Worm (Caenorhabditis elegans) whole organism, L4 larva: ENCODE data around the gene arv-1.

Experiments
- F26F4.8 ChIP-seq: fragments of 200-800 bp; sonication (Bioruptor generic); conservative IDR thresholded peaks from 2 replicates; pipeline ENCODE4 v1.3.6; 2022; ENCODE audit warnings: missing genetic modification characterization, missing compliant biosample characterization
- F37D6.2 ChIP-seq: sonication (generic microtip); optimal IDR thresholded peaks from 2 replicates; lab custom pipeline; 2016; ENCODE audit warnings: mild to moderate bottlenecking, missing genetic modification characterization, missing compliant biosample characterization
- T20F7.1 ChIP-seq: fragments of 200-800 bp; sonication (Bioruptor generic); optimal IDR thresholded peaks from 2 replicates; lab custom pipeline; 2018; ENCODE audit warnings: mild to moderate bottlenecking, missing genetic modification characterization, missing compliant biosample characterization
- T26A8.4 ChIP-seq: fragments of 200-800 bp; sonication (Bioruptor generic); IDR thresholded peaks from 2 replicates; pipeline ENCODE4 v1.3.6; 2022; ENCODE audit warnings: missing genetic modification characterization, missing compliant biosample characterization
- Y105C5A.15 ChIP-seq: fragments of 200-800 bp; sonication (Bioruptor generic); IDR thresholded peaks from 2 replicates; pipeline ENCODE4 v1.3.6; 2022; ENCODE audit warnings: missing genetic modification characterization, missing compliant biosample characterization
- Y75B8A.6 ChIP-seq: fragments of 200-800 bp; sonication (Bioruptor generic); IDR thresholded peaks from 2 replicates; pipeline ENCODE4 v1.3.6; 2022; ENCODE audit warnings: missing genetic modification reagents, missing genetic modification characterization, missing compliant biosample characterization
- ZK546.5 ChIP-seq, 2 experiments: sonication (generic microtip); optimal IDR thresholded peaks; 2 replicates each; lab custom pipeline; 2017; ENCODE audit warnings: missing biosample characterization in 2 of 2, missing genetic modification characterization in 2 of 2
- aha-1 ChIP-seq: fragments of 150-350 bp; peaks from one replicate; lab custom pipeline; 2014; ENCODE audit warnings: missing biosample characterization, missing genetic modification characterization
- ama-1 ChIP-seq: fragments of 150-350 bp; optimal IDR thresholded peaks from 2 replicates; lab custom pipeline; 2014; ENCODE audit warnings: inconsistent platforms, mixed read lengths
- arid-1 ChIP-seq: fragments of 200-800 bp; sonication (Bioruptor generic); conservative IDR thresholded peaks from 2 replicates; pipeline ENCODE4 v1.3.6; 2022; ENCODE audit warnings: missing genetic modification reagents, missing genetic modification characterization, missing compliant biosample characterization
- ceh-62 ChIP-seq: sonication (generic microtip); optimal IDR thresholded peaks from 2 replicates; lab custom pipeline; 2017; ENCODE audit warnings: missing biosample characterization, missing genetic modification characterization
- ces-1 ChIP-seq: fragments of 150-350 bp; sonication (generic microtip); optimal IDR thresholded peaks from 4 replicates; lab custom pipeline; 2014; ENCODE audit warnings: missing biosample characterization, missing genetic modification reagents, missing genetic modification characterization
- cey-2 ChIP-seq: sonication (generic microtip); optimal IDR thresholded peaks from 3 replicates; lab custom pipeline; 2017; ENCODE audit warnings: missing genetic modification characterization, mild to moderate bottlenecking, missing compliant biosample characterization, antibody characterized with exemption, borderline replicate concordance; ENCODE audit not compliant: insufficient read depth
- daf-12 ChIP-seq: fragments of 150-350 bp; optimal IDR thresholded peaks from 2 replicates; lab custom pipeline; 2014; ENCODE audit warnings: missing biosample characterization, missing genetic modification reagents, missing genetic modification characterization
- daf-8 ChIP-seq: fragments of 200-800 bp; sonication (Bioruptor generic); IDR thresholded peaks from 2 replicates; pipeline ENCODE4 v1.3.6; 2022; ENCODE audit warnings: missing genetic modification characterization, missing compliant biosample characterization
- dmd-8 ChIP-seq: fragments of 200-800 bp; sonication (Bioruptor generic); IDR thresholded peaks from 2 replicates; pipeline ENCODE4 v1.3.6; 2022; ENCODE audit warnings: missing genetic modification characterization, missing compliant biosample characterization
- dve-1 ChIP-seq: sonication (generic microtip); optimal IDR thresholded peaks from 2 replicates; lab custom pipeline; 2017; ENCODE audit warnings: antibody characterized with exemption, mild to moderate bottlenecking, missing genetic modification characterization, missing compliant biosample characterization; ENCODE audit not compliant: insufficient read depth
- fos-1 ChIP-seq: fragments of 150-350 bp; optimal IDR thresholded peaks from 2 replicates; lab custom pipeline; 2014; ENCODE audit warnings: missing biosample characterization, missing genetic modification characterization
- gei-8 ChIP-seq: fragments of 200-800 bp; sonication (Bioruptor generic); optimal IDR thresholded peaks from 2 replicates; lab custom pipeline; 2018; ENCODE audit warnings: mild to moderate bottlenecking, missing genetic modification characterization, missing compliant biosample characterization
- hmg-1.1 ChIP-seq: fragments of 200-800 bp; sonication (Bioruptor generic); IDR thresholded peaks from 2 replicates; pipeline ENCODE4 v1.3.6; 2022; ENCODE audit warnings: missing genetic modification reagents, missing genetic modification characterization, missing compliant biosample characterization
- jun-1 ChIP-seq: fragments of 150-350 bp; optimal IDR thresholded peaks from 2 replicates; lab custom pipeline; 2014; ENCODE audit warnings: missing biosample characterization, missing genetic modification reagents, missing genetic modification characterization
- lin-13 ChIP-seq: fragments of 150-350 bp; optimal IDR thresholded peaks from 2 replicates; lab custom pipeline; 2014; ENCODE audit warnings: missing biosample characterization, missing genetic modification reagents, missing genetic modification characterization
- lin-29 ChIP-seq: fragments of 200-800 bp; sonication (Bioruptor generic); IDR thresholded peaks from 2 replicates; pipeline ENCODE4 v1.3.6; 2022; ENCODE audit warnings: missing genetic modification reagents, missing genetic modification characterization, missing compliant biosample characterization
- lin-38 ChIP-seq: fragments of 200-800 bp; sonication (Bioruptor generic); IDR thresholded peaks from 2 replicates; pipeline ENCODE4 v1.3.6; 2022; ENCODE audit warnings: missing genetic modification reagents, missing genetic modification characterization, missing compliant biosample characterization
- lsy-2 ChIP-seq, 2 experiments: fragments of 150-350 bp in 1 of 2; sonication (generic microtip) in 1 of 2; optimal IDR thresholded peaks; 2 replicates each; lab custom pipeline; 2014 to 2017; ENCODE audit warnings: missing biosample characterization in 2 of 2, missing genetic modification characterization in 2 of 2
- mdl-1 ChIP-seq, 2 experiments: fragments of 150-350 bp in 1 of 2; sonication (generic microtip) in 1 of 2; optimal IDR thresholded peaks; 2 replicates each; lab custom pipeline; 2014 to 2017; ENCODE audit warnings: missing biosample characterization in 2 of 2, missing genetic modification characterization in 2 of 2
- mes-2 ChIP-seq: sonication (generic microtip); optimal IDR thresholded peaks from 2 replicates; lab custom pipeline; 2016; ENCODE audit warnings: missing genotype, mild to moderate bottlenecking, missing genetic modification characterization, missing compliant biosample characterization; ENCODE audit not compliant: poor library complexity, severe bottlenecking
- mxl-2 ChIP-seq: fragments of 200-800 bp; sonication (Bioruptor generic); conservative IDR thresholded peaks from 2 replicates; pipeline ENCODE4 v1.3.6; 2022; ENCODE audit warnings: missing genetic modification reagents, missing genetic modification characterization, missing compliant biosample characterization
- mxl-3 ChIP-seq: fragments of 200-800 bp; sonication (Bioruptor generic); optimal IDR thresholded peaks from 2 replicates; lab custom pipeline; 2018; ENCODE audit warnings: mild to moderate bottlenecking, missing genetic modification characterization, missing compliant biosample characterization
- nhr-11 ChIP-seq: fragments of 150-350 bp; optimal IDR thresholded peaks from 2 replicates; lab custom pipeline; 2014; ENCODE audit warnings: missing biosample characterization, missing genetic modification characterization
- nhr-25 ChIP-seq: sonication (generic microtip); optimal IDR thresholded peaks from 2 replicates; lab custom pipeline; 2017; ENCODE audit warnings: missing genetic modification characterization, mild to moderate bottlenecking, missing compliant biosample characterization, antibody characterized with exemption, moderate library complexity, borderline replicate concordance; ENCODE audit not compliant: insufficient read depth
- nhr-6 ChIP-seq: fragments of 150-350 bp; optimal IDR thresholded peaks from 2 replicates; lab custom pipeline; 2014; ENCODE audit warnings: missing biosample characterization, missing genetic modification characterization
- nhr-76 ChIP-seq: fragments of 150-350 bp; optimal IDR thresholded peaks from 2 replicates; lab custom pipeline; 2014; ENCODE audit warnings: missing biosample characterization, missing genetic modification characterization
- nhr-77 ChIP-seq: fragments of 150-350 bp; optimal IDR thresholded peaks from 2 replicates; lab custom pipeline; 2014; ENCODE audit warnings: missing biosample characterization, missing genetic modification characterization
- php-3 ChIP-seq: fragments of 200-800 bp; sonication (Bioruptor generic); IDR thresholded peaks from 2 replicates; pipeline ENCODE4 v1.3.6; 2022; ENCODE audit warnings: missing genetic modification reagents, missing genetic modification characterization, missing compliant biosample characterization
- rbr-2 ChIP-seq: sonication (generic microtip); optimal IDR thresholded peaks from 2 replicates; lab custom pipeline; 2016; ENCODE audit warnings: missing genotype, missing genetic modification characterization, missing compliant biosample characterization
- sdz-12 ChIP-seq: fragments of 200-800 bp; sonication (Bioruptor generic); optimal IDR thresholded peaks from 2 replicates; lab custom pipeline; 2018; ENCODE audit warnings: mild to moderate bottlenecking, missing genetic modification characterization, missing compliant biosample characterization
- set-16 ChIP-seq: fragments of 200-800 bp; sonication (Bioruptor generic); IDR thresholded peaks from 2 replicates; pipeline ENCODE4 v1.3.6; 2022; ENCODE audit warnings: missing genetic modification reagents, missing genetic modification characterization, missing compliant biosample characterization
- snpc-4 ChIP-seq: fragments of 150-350 bp; optimal IDR thresholded peaks from 2 replicates; lab custom pipeline; 2014; ENCODE audit warnings: missing biosample characterization, missing genetic modification characterization
- tag-97 ChIP-seq: fragments of 200-800 bp; sonication (Bioruptor generic); IDR thresholded peaks from 2 replicates; pipeline ENCODE4 v1.3.6; 2022; ENCODE audit warnings: missing genetic modification characterization, missing compliant biosample characterization
- unc-130 ChIP-seq: sonication (generic microtip); optimal IDR thresholded peaks from 2 replicates; lab custom pipeline; 2016; ENCODE audit warnings: missing genetic modification reagents, missing genetic modification characterization, missing compliant biosample characterization
- zip-11 ChIP-seq: fragments of 200-800 bp; sonication (Bioruptor generic); IDR thresholded peaks from 2 replicates; pipeline ENCODE4 v1.3.6; 2022; ENCODE audit warnings: missing genetic modification characterization, missing compliant biosample characterization
- ztf-7 ChIP-seq: fragments of 150-350 bp; optimal IDR thresholded peaks from 2 replicates; lab custom pipeline; 2014; ENCODE audit warnings: missing biosample characterization, missing genetic modification characterization

The arv-1 gene

ce11 chrII:10174338-10174737 lies 26.3 kb downstream of the arv-1 start, which contains the start of gene F33H1.4 (continued):
- TF ChIP-seq F26F4.8 (GFP tag; lab: Robert Waterston, UW) (no peak), Y105C5A.15 (GFP tag; lab: Robert Waterston, UW) (no peak), nhr-6 (tag; lab: Kevin White, UChicago) (no peak), Y75B8A.6 (GFP tag; lab: Robert Waterston, UW) (no peak), tag-97 (GFP tag; lab: Robert Waterston, UW) (no peak), ama-1 (lab: Kevin White, UChicago) (peak; percentile 57), T20F7.1 (GFP tag; lab: Kevin White, UChicago) (no peak), gei-8 (GFP tag; lab: Kevin White, UChicago) (no peak), lin-29 (GFP tag; lab: Robert Waterston, UW) (0 out of 2 replicates have a peak, but pooled peaks have one; percentile 19), nhr-76 (tag; lab: Kevin White, UChicago) (no peak), snpc-4 (no peak), fos-1 (no peak), hmg-1.1 (GFP tag; lab: Robert Waterston, UW) (peak; percentile 74), nhr-11 (tag; lab: Kevin White, UChicago) (peak; percentile 80), mxl-3 (GFP tag; lab: Kevin White, UChicago) (no peak), jun-1 (tag; lab: Kevin White, UChicago) (no peak), ceh-62 (tag; lab: Kevin White, UChicago) (no peak), nhr-77 (no peak), dve-1 (tag; lab: Kevin White, UChicago) (no peak), ztf-7 (tag; lab: Kevin White, UChicago) (no peak), daf-8 (no peak)

- TF ChIP-seq lsy-2 (tag; optimal IDR thresholded peaks at IDR 0.05; lab: Kevin White, UChicago) = peak in 1 of 2 experiments; percentile 24
- no peak for TF ChIP-seq ZK546.5 (tag; optimal IDR thresholded peaks at IDR 0.05; lab: Kevin White, UChicago)
- peak; percentile 52 for TF ChIP-seq mes-2 (tag; lab: Kevin White, UChicago)
- no peak for TF ChIP-seq ces-1 (GFP tag; lab: Kevin White, UChicago)
- TF ChIP-seq aha-1 = no peak
- TF ChIP-seq nhr-11 (tag; lab: Kevin White, UChicago) = peak; percentile 26
- peak; percentile 65 for TF ChIP-seq lin-38 (GFP tag; lab: Robert Waterston, UW)
- peak; percentile 5 for TF ChIP-seq dve-1 (tag; lab: Kevin White, UChicago)
- no peak for TF ChIP-seq nhr-25
Measured at ce11 chrII:10172436-10172973, 28.1 kb downstream of the arv-1 start, which contains the start of gene wbp-11. Gene wbp-11, plus strand, starts transcription at chrII:10172923.

- peak; percentile 15 for TF ChIP-seq unc-130 (GFP tag; lab: Kevin White, UChicago)
- no peak for TF ChIP-seq lsy-2 (tag; optimal IDR thresholded peaks at IDR 0.05; lab: Kevin White, UChicago)
Measured at ce11 chrII:10170837-10171318, 29.7 kb downstream of the arv-1 start, which contains the start of gene gpd-4. Gene gpd-4, plus strand, starts transcription at chrII:10171268.

ce11 chrII:10168905-10169782 lies 31.5 kb downstream of the arv-1 start, which contains the start of gene daf-19:
Gene daf-19, minus strand, starts transcription at chrII:10169346.
- TF ChIP-seq dmd-8 (GFP tag; lab: Robert Waterston, UW) (no peak), sdz-12 (GFP tag; lab: Kevin White, UChicago) (peak; percentile 47), cey-2 (tag; lab: Kevin White, UChicago) (peak; percentile 68), arid-1 (GFP tag; lab: Robert Waterston, UW) (no peak; the same call in 1 of the 2 replicates), nhr-77 (peak; percentile 48), F37D6.2 (tag; lab: Kevin White, UChicago) (peak; percentile 50), mxl-3 (GFP tag; lab: Kevin White, UChicago) (peak; percentile 40), T26A8.4 (0 out of 2 replicates have a peak, but pooled peaks have one; percentile 56), set-16 (peak; percentile 51; the same call in 1 of the 2 replicates), ces-1 (GFP tag; lab: Kevin White, UChicago) (no peak), rbr-2 (tag; lab: Kevin White, UChicago) (peak; percentile 81), daf-12 (no peak), php-3 (GFP tag; lab: Robert Waterston, UW) (no peak), lin-13 (peak; percentile 14), mxl-2 (no peak), zip-11 (GFP tag; lab: Robert Waterston, UW) (no peak), mdl-1 (tag; optimal IDR thresholded peaks at IDR 0.05; lab: Kevin White, UChicago) (peak in 1 of 2 experiments; percentile 40)
